Fruit fly (Drosophila melanogaster) S2 (cell line): ENCODE results near the gene CG8891.

Experiments
- CG8478 ChIP-seq: fragments of >200 bp; optimal IDR thresholded peaks from 2 replicates; lab custom pipeline; 2018
- CTCF ChIP-seq, 2 experiments: fragments of >200 bp; optimal IDR thresholded peaks; 2 replicates each; lab custom pipeline; 2018

The CG8891 gene

dm6 chr2L:4979138-4979537, at the start of gene CG8891:
Gene CG8891 (minus strand): TSS chr2L:4979379.
- TF ChIP-seq CTCF (optimal IDR thresholded peaks at IDR 0.05; lab: Kevin White, UChicago), result no peak
- TF ChIP-seq CG8478 (lab: Kevin White, UChicago), result no peak

dm6 chr2L:5028091-5028490, 48.9 kb upstream of the CG8891 start, which contains the start of gene vkg:
Gene vkg (minus strand): TSS chr2L:5028191.
- TF ChIP-seq CTCF (optimal IDR thresholded peaks at IDR 0.05; lab: Kevin White, UChicago) (no peak), CG8478 (lab: Kevin White, UChicago) (no peak)

- no peak for TF ChIP-seq CTCF (optimal IDR thresholded peaks at IDR 0.05; lab: Kevin White, UChicago)
- no peak for TF ChIP-seq CG8478 (lab: Kevin White, UChicago)
These were observed 48.3 kb upstream of the CG8891 start for dm6 chr2L:5027321-5028069.

- TF ChIP-seq CTCF (optimal IDR thresholded peaks at IDR 0.05; lab: Kevin White, UChicago), result no peak
- no peak for TF ChIP-seq CG8478 (lab: Kevin White, UChicago)
These were observed 46.4 kb upstream of the CG8891 start for dm6 chr2L:5025557-5025956.

dm6 chr2L:5022602-5023001, 43.4 kb upstream of the CG8891 start:
- TF ChIP-seq CTCF (optimal IDR thresholded peaks at IDR 0.05; lab: Kevin White, UChicago) (no peak), CG8478 (lab: Kevin White, UChicago) (no peak)

- TF ChIP-seq CTCF (optimal IDR thresholded peaks at IDR 0.05; lab: Kevin White, UChicago), result no peak
- no peak for TF ChIP-seq CG8478 (lab: Kevin White, UChicago)
These were observed 41.3 kb upstream of the CG8891 start for dm6 chr2L:5020479-5020878.

dm6 chr2L:5010784-5011260, 31.6 kb upstream of the CG8891 start, which contains the start of the genes CG31917, Tfb5 and SelT:
Gene CG31917 (minus strand): TSS chr2L:5010834.
Gene Tfb5 (minus strand): TSS chr2L:5010834.
Gene SelT (plus strand): TSS chr2L:5010922.
- TF ChIP-seq CTCF (optimal IDR thresholded peaks at IDR 0.05; lab: Kevin White, UChicago) (peak in 1 of 2 experiments; percentile 10), CG8478 (lab: Kevin White, UChicago) (no peak)

dm6 chr2L:5009306-5010030, 30.3 kb upstream of the CG8891 start, which contains the start of gene Rtnl1:
Gene Rtnl1 (minus strand): TSS chr2L:5009720.
- TF ChIP-seq CTCF (optimal IDR thresholded peaks at IDR 0.05; lab: Kevin White, UChicago) (peak; percentile 53 to 60), CG8478 (lab: Kevin White, UChicago) (no peak)

- no peak for TF ChIP-seq CTCF (optimal IDR thresholded peaks at IDR 0.05; lab: Kevin White, UChicago)
- no peak for TF ChIP-seq CG8478 (lab: Kevin White, UChicago)
These were observed 28.1 kb upstream of the CG8891 start for dm6 chr2L:5007256-5007655.

- TF ChIP-seq CTCF (optimal IDR thresholded peaks at IDR 0.05; lab: Kevin White, UChicago), result no peak
- no peak for TF ChIP-seq CG8478 (lab: Kevin White, UChicago)
These were observed 27.1 kb upstream of the CG8891 start for dm6 chr2L:5006323-5006722.

- TF ChIP-seq CTCF (optimal IDR thresholded peaks at IDR 0.05; lab: Kevin White, UChicago), result no peak
- no peak for TF ChIP-seq CG8478 (lab: Kevin White, UChicago)
These were observed 26.2 kb upstream of the CG8891 start for dm6 chr2L:5005464-5005764.

dm6 chr2L:5004677-5005463, 25.7 kb upstream of the CG8891 start:
- TF ChIP-seq CG8478 (lab: Kevin White, UChicago), result no peak
- no peak for TF ChIP-seq CTCF (optimal IDR thresholded peaks at IDR 0.05; lab: Kevin White, UChicago)

dm6 chr2L:5003670-5004453, 24.7 kb upstream of the CG8891 start:
- TF ChIP-seq CTCF (optimal IDR thresholded peaks at IDR 0.05; lab: Kevin White, UChicago) (peak in 1 of 2 experiments; percentile 56), CG8478 (lab: Kevin White, UChicago) (no peak)
